Fruit fly (Drosophila melanogaster) whole organism, embryonic: ENCODE measurements around the gene Pex7.

Experiments
- CG10431 ChIP-seq: fragments of 200-800 bp; sonication (Bioruptor generic); optimal IDR thresholded peaks from 3 replicates; lab custom pipeline; 2018; ENCODE audit warnings: missing biosample characterization, mild to moderate bottlenecking, missing genetic modification characterization
- CG11695 ChIP-seq: fragments of 200-800 bp; sonication (Bioruptor generic); IDR thresholded peaks from 3 replicates; pipeline ENCODE4 v1.3.6; 2022; ENCODE audit warnings: missing biosample characterization, missing genetic modification characterization
- CG11696 ChIP-seq: fragments of 200-800 bp; sonication (Bioruptor generic); IDR thresholded peaks from 2 replicates; pipeline ENCODE4 v1.3.6; 2022; ENCODE audit warnings: missing biosample characterization, missing genetic modification characterization
- CG12769 ChIP-seq: fragments of 200-800 bp; sonication (Bioruptor generic); optimal IDR thresholded peaks from 2 replicates; lab custom pipeline; 2019; ENCODE audit warnings: missing biosample characterization, mild to moderate bottlenecking, missing genetic modification characterization, moderate library complexity
- CG1603 ChIP-seq: fragments of 200-800 bp; sonication (Bioruptor generic); optimal IDR thresholded peaks from 2 replicates; lab custom pipeline; 2019; ENCODE audit warnings: missing biosample characterization, mild to moderate bottlenecking, missing genetic modification characterization, moderate library complexity
- CG16813 ChIP-seq: fragments of 200-800 bp; sonication (Bioruptor generic); IDR thresholded peaks from 3 replicates; pipeline ENCODE4 v1.3.6; 2022; ENCODE audit warnings: missing biosample characterization, missing genetic modification characterization; ENCODE audit not compliant: partially characterized antibody
- CG17359 ChIP-seq: fragments of 200-800 bp; sonication (Bioruptor generic); optimal IDR thresholded peaks from 3 replicates; lab custom pipeline; 2018; ENCODE audit warnings: missing biosample characterization, mild to moderate bottlenecking, missing genetic modification characterization, moderate library complexity
- CG17361 ChIP-seq: fragments of 200-800 bp; sonication (Bioruptor generic); IDR thresholded peaks from 3 replicates; pipeline ENCODE4 v1.3.6; 2022; ENCODE audit warnings: missing biosample characterization, missing genetic modification characterization
- CG1792 ChIP-seq: fragments of 200-800 bp; sonication (Bioruptor generic); optimal IDR thresholded peaks from 2 replicates; lab custom pipeline; 2016; ENCODE audit warnings: missing biosample characterization, missing genetic modification characterization
- CG4617 ChIP-seq: fragments of 200-800 bp; sonication (Bioruptor generic); optimal IDR thresholded peaks from 3 replicates; lab custom pipeline; 2016; ENCODE audit warnings: missing biosample characterization, missing genetic modification characterization, borderline replicate concordance
- CG6683 ChIP-seq: fragments of 200-800 bp; sonication (Bioruptor generic); optimal IDR thresholded peaks from 2 replicates; lab custom pipeline; 2017; ENCODE audit warnings: missing biosample characterization, mild to moderate bottlenecking, missing genetic modification characterization, missing genetic modification reagents
- CG7556 ChIP-seq: fragments of 200-800 bp; sonication (Bioruptor generic); optimal IDR thresholded peaks from 2 replicates; lab custom pipeline; 2017; ENCODE audit warnings: missing biosample characterization, mild to moderate bottlenecking, missing genetic modification characterization
- CG7987 ChIP-seq: fragments of 200-800 bp; sonication (Bioruptor generic); optimal IDR thresholded peaks from 2 replicates; lab custom pipeline; 2018; ENCODE audit warnings: missing biosample characterization, mild to moderate bottlenecking, missing genetic modification characterization, moderate library complexity
- CG9437 ChIP-seq: fragments of 200-800 bp; sonication (Bioruptor generic); optimal IDR thresholded peaks from 2 replicates; lab custom pipeline; 2018; ENCODE audit warnings: missing biosample characterization, mild to moderate bottlenecking, missing genetic modification characterization
- CoRest ChIP-seq: fragments of 200-800 bp; sonication (Bioruptor generic); optimal IDR thresholded peaks from 3 replicates; lab custom pipeline; 2018; ENCODE audit warnings: missing biosample characterization, mild to moderate bottlenecking, missing genetic modification characterization, moderate library complexity
- Fer2 ChIP-seq: fragments of 200-800 bp; sonication (Bioruptor generic); optimal IDR thresholded peaks from 2 replicates; lab custom pipeline; 2018; ENCODE audit warnings: missing biosample characterization, mild to moderate bottlenecking, missing genetic modification characterization, moderate library complexity
- Hr39 ChIP-seq: fragments of >200 bp; optimal IDR thresholded peaks from 2 replicates; lab custom pipeline; 2017
- Hr51 ChIP-seq, 2 experiments: fragments of 200-800 bp; sonication (Bioruptor generic); optimal IDR thresholded peaks; 2 replicates in 1 of 2; 3 replicates in 1 of 2; lab custom pipeline; 2016 to 2018; ENCODE audit warnings: missing biosample characterization in 2 of 2, missing genetic modification characterization in 2 of 2, mild to moderate bottlenecking in 1 of 2, moderate library complexity in 1 of 2
- Hsf ChIP-seq: fragments of 200-800 bp; sonication (Bioruptor generic); optimal IDR thresholded peaks from 3 replicates; lab custom pipeline; 2016; ENCODE audit warnings: missing biosample characterization, missing genetic modification characterization
- Kr ChIP-seq: fragments of 200-800 bp; sonication (Bioruptor generic); optimal IDR thresholded peaks from 2 replicates; lab custom pipeline; 2017; ENCODE audit warnings: missing biosample characterization, mild to moderate bottlenecking, missing genetic modification characterization
- Lpt ChIP-seq: fragments of >200 bp; optimal IDR thresholded peaks from 2 replicates; lab custom pipeline; 2018; ENCODE audit warnings: missing biosample characterization, missing genetic modification characterization
- MBD-R2 ChIP-seq: fragments of 200-800 bp; sonication (Bioruptor generic); IDR thresholded peaks from 2 replicates; pipeline ENCODE4 v1.3.6; 2022; ENCODE audit warnings: missing biosample characterization, missing genetic modification characterization
- Mad ChIP-seq: fragments of 200-800 bp; sonication (Bioruptor generic); optimal IDR thresholded peaks from 2 replicates; lab custom pipeline; 2016; ENCODE audit warnings: missing biosample characterization, missing genetic modification characterization
- Med ChIP-seq: fragments of 200-800 bp; sonication (Bioruptor generic); peaks from one replicate; lab custom pipeline; 2016; ENCODE audit warnings: missing biosample characterization, missing genetic modification characterization, mild to moderate bottlenecking, inconsistent platforms, moderate library complexity
- Mes4 ChIP-seq: fragments of 200-800 bp; sonication (Bioruptor generic); optimal IDR thresholded peaks from 2 replicates; lab custom pipeline; 2016; ENCODE audit warnings: missing biosample characterization, missing genetic modification characterization
- Sox100B ChIP-seq: fragments of 200-800 bp; sonication (Bioruptor generic); optimal IDR thresholded peaks from 3 replicates; lab custom pipeline; 2018; ENCODE audit warnings: missing biosample characterization, mild to moderate bottlenecking, missing genetic modification characterization
- Taf1 ChIP-seq: fragments of 200-800 bp; sonication (Bioruptor generic); IDR thresholded peaks from 2 replicates; pipeline ENCODE4 v1.3.6; 2022; ENCODE audit warnings: missing biosample characterization, missing genetic modification characterization
- Xrp1 ChIP-seq: fragments of 200-800 bp; sonication (Bioruptor generic); IDR thresholded peaks from 2 replicates; pipeline ENCODE4 v1.3.6; 2022; ENCODE audit warnings: missing biosample characterization, missing genetic modification characterization
- crc ChIP-seq: fragments of 200-800 bp; sonication (Bioruptor generic); optimal IDR thresholded peaks from 2 replicates; lab custom pipeline; 2016; ENCODE audit warnings: missing biosample characterization, missing genetic modification characterization
- croc ChIP-seq: fragments of 200-800 bp; sonication (Bioruptor generic); conservative IDR thresholded peaks from 3 replicates; pipeline ENCODE4 v1.3.6; 2022; ENCODE audit warnings: missing biosample characterization, missing genetic modification characterization
- cwo ChIP-seq: fragments of 200-800 bp; sonication (Bioruptor generic); optimal IDR thresholded peaks from 3 replicates; lab custom pipeline; 2017; ENCODE audit warnings: missing biosample characterization, missing genetic modification characterization, mild to moderate bottlenecking, moderate library complexity, missing genetic modification reagents
- ewg ChIP-seq: fragments of 200-800 bp; sonication (Bioruptor generic); optimal IDR thresholded peaks from 3 replicates; lab custom pipeline; 2017; ENCODE audit warnings: mild to moderate bottlenecking, missing biosample characterization, missing genetic modification reagents, missing genetic modification characterization
- fu2 ChIP-seq: fragments of 200-800 bp; sonication (Bioruptor generic); optimal IDR thresholded peaks from 2 replicates; lab custom pipeline; 2016; ENCODE audit warnings: missing biosample characterization, missing genetic modification characterization
- gem ChIP-seq: fragments of 200-800 bp; sonication (Bioruptor generic); optimal IDR thresholded peaks from 2 replicates; lab custom pipeline; 2019; ENCODE audit warnings: missing biosample characterization, mild to moderate bottlenecking, missing genetic modification characterization, moderate library complexity
- gfzf ChIP-seq: fragments of 200-800 bp; sonication (Bioruptor generic); optimal IDR thresholded peaks from 2 replicates; lab custom pipeline; 2016; ENCODE audit warnings: missing biosample characterization, mild to moderate bottlenecking, missing genetic modification characterization, moderate library complexity
- lbe ChIP-seq: fragments of 200-800 bp; sonication (Bioruptor generic); optimal IDR thresholded peaks from 2 replicates; lab custom pipeline; 2016; ENCODE audit warnings: missing biosample characterization, mild to moderate bottlenecking, missing genetic modification characterization
- lola ChIP-seq, 3 experiments: fragments of >200 bp in 2 of 3; fragments of 200-800 bp in 1 of 3; sonication (Bioruptor generic) in 1 of 3; optimal IDR thresholded peaks; 2 replicates each; lab custom pipeline; 2017 to 2019; ENCODE audit warnings: missing biosample characterization in 3 of 3, missing genetic modification characterization in 3 of 3, mild to moderate bottlenecking in 1 of 3, moderate library complexity in 1 of 3
- lov ChIP-seq, 2 experiments: fragments of 200-800 bp in 1 of 2; fragments of >200 bp in 1 of 2; sonication (Bioruptor generic) in 1 of 2; IDR thresholded peaks in 1 of 2; optimal IDR thresholded peaks in 1 of 2; 2 replicates in 1 of 2; 3 replicates in 1 of 2; pipeline versions ENCODE4 v1.3.6 to Lab custom; 2017 to 2022; ENCODE audit warnings: missing biosample characterization in 1 of 2, missing genetic modification characterization in 1 of 2
- pita ChIP-seq: fragments of 200-800 bp; sonication (Bioruptor generic); optimal IDR thresholded peaks from 2 replicates; lab custom pipeline; 2017; ENCODE audit warnings: missing biosample characterization, mild to moderate bottlenecking, missing genetic modification characterization
- ro ChIP-seq: fragments of 200-800 bp; sonication (Bioruptor generic); IDR thresholded peaks from 2 replicates; pipeline ENCODE4 v1.3.6; 2022; ENCODE audit warnings: missing biosample characterization, missing genetic modification characterization
- sens ChIP-seq: fragments of 200-800 bp; sonication (Bioruptor generic); peaks from one replicate; lab custom pipeline; 2016; ENCODE audit warnings: missing biosample characterization, missing genetic modification characterization
- sna ChIP-seq: fragments of 200-800 bp; sonication (Bioruptor generic); IDR thresholded peaks from 2 replicates; pipeline ENCODE4 v1.3.6; 2022; ENCODE audit warnings: missing biosample characterization, missing genetic modification characterization; ENCODE audit not compliant: partially characterized antibody
- tio ChIP-seq: fragments of 200-800 bp; sonication (Bioruptor generic); optimal IDR thresholded peaks from 2 replicates; lab custom pipeline; 2017; ENCODE audit warnings: missing biosample characterization, missing genetic modification characterization, inconsistent platforms
- trh ChIP-seq: fragments of 200-800 bp; sonication (Bioruptor generic); optimal IDR thresholded peaks from 2 replicates; lab custom pipeline; 2016; ENCODE audit warnings: missing biosample characterization, missing genetic modification characterization
- unc-4 ChIP-seq: fragments of 200-800 bp; sonication (Bioruptor generic); IDR thresholded peaks from 2 replicates; pipeline ENCODE4 v1.3.6; 2022; ENCODE audit warnings: missing biosample characterization, missing genetic modification characterization; ENCODE audit not compliant: partially characterized antibody
- wek ChIP-seq: fragments of 200-800 bp; sonication (Bioruptor generic); optimal IDR thresholded peaks from 3 replicates; lab custom pipeline; 2018; ENCODE audit warnings: missing biosample characterization, mild to moderate bottlenecking, missing genetic modification characterization, moderate library complexity
- zfh1 ChIP-seq: fragments of 200-800 bp; sonication (Bioruptor generic); IDR thresholded peaks from 3 replicates; pipeline ENCODE4 v1.3.6; 2022; ENCODE audit warnings: missing biosample characterization, missing genetic modification characterization

The Pex7 gene

DNA sequence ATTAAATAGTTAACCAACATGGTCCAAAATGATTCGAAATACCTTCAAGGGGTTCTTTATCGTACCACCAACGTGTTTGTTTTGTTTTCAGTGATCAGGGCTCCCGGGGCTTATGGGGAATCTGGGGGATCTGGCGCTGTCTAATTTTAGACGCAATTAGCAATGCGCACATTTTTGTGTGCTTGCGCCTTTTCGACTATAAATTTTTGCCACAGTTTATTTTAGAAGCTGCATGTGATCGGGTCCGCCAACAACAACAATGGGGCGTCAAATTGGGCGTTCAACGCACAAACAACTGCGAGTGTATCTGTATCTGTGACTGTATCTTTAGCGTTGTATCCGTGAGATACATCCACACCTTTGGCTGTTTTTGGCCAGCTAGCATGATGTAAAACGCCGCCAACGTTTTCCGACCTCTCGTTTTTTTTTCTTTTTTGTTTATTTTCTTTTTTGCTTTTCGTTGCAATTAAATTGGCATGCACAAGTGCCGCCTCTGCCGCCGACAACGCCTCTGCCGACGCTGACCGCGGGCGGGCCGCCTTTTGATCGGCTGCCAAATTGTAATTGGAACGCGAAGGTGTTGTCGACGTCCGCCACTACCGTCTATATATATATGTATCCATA lies 26.5 kb downstream of the Pex7 start (continued):
- TF ChIP-seq ewg (GFP tag; lab: Kevin White, UChicago) (no peak), CG4617 (no peak), Med (GFP tag; lab: Kevin White, UChicago) (peak; percentile 42), CG1603 (tag; lab: Kevin White, UChicago) (no peak), CG17361 (GFP tag; lab: Robert Waterston, UW) (0 out of 3 replicates have a peak, but pooled peaks have one; percentile 20), CG11696 (GFP tag; lab: Robert Waterston, UW) (no peak), gem (tag; lab: Kevin White, UChicago) (peak; percentile 4)
- TF ChIP-seq, all 482 proteins: peak for 16

DNA sequence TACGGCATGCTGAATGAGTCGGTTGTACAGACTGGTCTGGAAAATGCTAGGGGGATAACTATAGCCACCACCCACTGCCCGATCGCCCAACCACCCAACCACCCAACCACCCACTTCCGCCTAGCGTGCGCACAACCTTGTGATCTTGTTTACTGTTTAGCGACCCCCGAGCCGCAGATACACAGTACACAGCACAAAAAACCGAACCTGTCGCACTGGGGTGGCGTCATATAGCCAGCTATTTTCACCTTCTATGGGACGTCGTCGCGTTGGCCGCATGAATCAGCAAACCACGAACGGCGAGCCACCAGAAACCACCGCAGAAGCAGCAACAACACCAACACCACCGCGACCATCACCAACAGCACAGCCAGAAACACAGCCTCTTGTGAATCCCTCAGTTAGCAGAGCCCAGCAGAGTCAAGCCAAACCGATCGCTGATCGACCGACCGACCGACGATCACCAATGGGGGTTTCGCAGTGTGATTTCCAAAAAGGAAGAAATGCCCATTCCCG lies 28.1 kb downstream of the Pex7 start:
- no peak for TF ChIP-seq CG16813 (GFP tag; lab: Robert Waterston, UW)
- no peak for TF ChIP-seq CG7987 (GFP tag; lab: Kevin White, UChicago)
- TF ChIP-seq tio (GFP tag; lab: Kevin White, UChicago) = no peak
- TF ChIP-seq CG6683 (GFP tag; lab: Kevin White, UChicago) = no peak
- no peak for TF ChIP-seq cwo (GFP tag; lab: Kevin White, UChicago)
- TF ChIP-seq CG17359 (tag; lab: Kevin White, UChicago) = no peak
- TF ChIP-seq CoRest (tag; lab: Kevin White, UChicago) = no peak
- no peak for TF ChIP-seq Hr39
- no peak for TF ChIP-seq lola (GFP tag; optimal IDR thresholded peaks at IDR 0.05; lab: Kevin White, UChicago)
- no peak for TF ChIP-seq sna (GFP tag; lab: Robert Waterston, UW)
- no peak for TF ChIP-seq ro
- no peak for TF ChIP-seq pita (GFP tag; lab: Kevin White, UChicago)
- TF ChIP-seq sens (GFP tag; lab: Kevin White, UChicago) = peak; percentile 40
- no peak for TF ChIP-seq trh (GFP tag; lab: Kevin White, UChicago)
- no peak for TF ChIP-seq fu2
- no peak for TF ChIP-seq lbe (GFP tag; lab: Kevin White, UChicago)
- no peak for TF ChIP-seq CG17361 (GFP tag; lab: Robert Waterston, UW)
- peak; percentile 99 for TF ChIP-seq CG12769 (tag; lab: Kevin White, UChicago)
- no peak for TF ChIP-seq Lpt (GFP tag; lab: Kevin White, UChicago)
- no peak for TF ChIP-seq gfzf (GFP tag; lab: Kevin White, UChicago)
- no peak for TF ChIP-seq Mad (GFP tag; lab: Kevin White, UChicago)
- no peak for TF ChIP-seq Xrp1
- TF ChIP-seq Kr (GFP tag; lab: Kevin White, UChicago) = no peak
- TF ChIP-seq wek (GFP tag; lab: Kevin White, UChicago) = no peak
- no peak for TF ChIP-seq Mes4 (GFP tag; lab: Kevin White, UChicago)
- TF ChIP-seq CG10431 (GFP tag; lab: Kevin White, UChicago) = no peak
- no peak for TF ChIP-seq zfh1 (GFP tag; lab: Robert Waterston, UW)
- TF ChIP-seq unc-4 (GFP tag; lab: Robert Waterston, UW) = no peak
- TF ChIP-seq Taf1 (GFP tag; lab: Robert Waterston, UW) = no peak
- TF ChIP-seq CG1792 (GFP tag; lab: Kevin White, UChicago) = no peak
- no peak for TF ChIP-seq CG9437 (GFP tag; lab: Kevin White, UChicago)
- TF ChIP-seq CG7556 (GFP tag; lab: Kevin White, UChicago) = no peak
- TF ChIP-seq Fer2 = no peak
- TF ChIP-seq crc = no peak
- peak; percentile 83 for TF ChIP-seq Med (GFP tag; lab: Kevin White, UChicago)
- no peak for TF ChIP-seq Hsf (GFP tag; lab: Kevin White, UChicago)
- TF ChIP-seq lov (optimal IDR thresholded peaks at IDR 0.05; lab: Kevin White, UChicago) = no peak
- no peak for TF ChIP-seq lov (GFP tag; IDR thresholded peaks at IDR 0.05; lab: Robert Waterston, UW)
- TF ChIP-seq MBD-R2 (GFP tag; lab: Robert Waterston, UW) = no peak
- TF ChIP-seq croc (GFP tag; lab: Robert Waterston, UW) = no peak
- no peak for TF ChIP-seq Hr51 (GFP tag; optimal IDR thresholded peaks at IDR 0.05; lab: Kevin White, UChicago)
- no peak for TF ChIP-seq Sox100B
- no peak for TF ChIP-seq CG11695 (GFP tag; lab: Robert Waterston, UW)
